Fruit fly (Drosophila melanogaster) whole organism, wandering third instar larva: ENCODE data around the gene Rtnl1.

Source experiments
- Abd-B ChIP-seq: fragments of >200 bp; optimal IDR thresholded peaks from 2 replicates; lab custom pipeline; 2017; ENCODE audit warnings: missing biosample characterization, missing genetic modification characterization
- CG32264 ChIP-seq: fragments of 200-800 bp; sonication (Bioruptor generic); optimal IDR thresholded peaks from 2 replicates; lab custom pipeline; 2016; ENCODE audit warnings: missing biosample characterization, missing genetic modification characterization
- CG9705 ChIP-seq: fragments of 200-800 bp; sonication (Bioruptor generic); optimal IDR thresholded peaks from 2 replicates; lab custom pipeline; 2018; ENCODE audit warnings: missing biosample characterization, mild to moderate bottlenecking, missing genetic modification characterization
- CrebA ChIP-seq: fragments of 200-800 bp; sonication (Bioruptor generic); optimal IDR thresholded peaks from 2 replicates; lab custom pipeline; 2016; ENCODE audit warnings: missing biosample characterization, mild to moderate bottlenecking, missing genetic modification characterization, borderline replicate concordance
- Dfd ChIP-seq: fragments of >200 bp; optimal IDR thresholded peaks from 2 replicates; lab custom pipeline; 2017; ENCODE audit warnings: missing biosample characterization, missing genetic modification characterization
- Dif ChIP-seq: fragments of 200-275, 200-300 bp; sonication (Bioruptor generic); optimal IDR thresholded peaks from 2 replicates; lab custom pipeline; 2018; ENCODE audit warnings: missing biosample characterization, missing genetic modification characterization; ENCODE audit not compliant: partially characterized antibody
- HLH106 ChIP-seq: fragments of 200-800 bp; optimal IDR thresholded peaks from 3 replicates; lab custom pipeline; 2019; ENCODE audit warnings: missing biosample characterization, mild to moderate bottlenecking, missing genetic modification characterization, moderate library complexity
- Hnf4 ChIP-seq: fragments of 200-800 bp; sonication (Bioruptor generic); optimal IDR thresholded peaks from 2 replicates; lab custom pipeline; 2016; ENCODE audit warnings: missing biosample characterization, mild to moderate bottlenecking, missing genetic modification characterization
- Hr83 ChIP-seq: fragments of 200-300 bp; sonication (Bioruptor generic); optimal IDR thresholded peaks from 2 replicates; lab custom pipeline; 2016; ENCODE audit warnings: missing biosample characterization, mild to moderate bottlenecking, missing genetic modification characterization, moderate library complexity; ENCODE audit not compliant: poor library complexity, severe bottlenecking
- Jra ChIP-seq: sonication (Bioruptor generic); optimal IDR thresholded peaks from 2 replicates; lab custom pipeline; 2016; ENCODE audit warnings: missing biosample characterization, missing genetic modification characterization
- Mio ChIP-seq: sonication (Bioruptor generic); optimal IDR thresholded peaks from 2 replicates; lab custom pipeline; 2016; ENCODE audit warnings: missing biosample characterization, missing genetic modification characterization
- Myc ChIP-seq: fragments of >200 bp; optimal IDR thresholded peaks from 2 replicates; lab custom pipeline; 2017
- N ChIP-seq: fragments of >200 bp; optimal IDR thresholded peaks from 2 replicates; lab custom pipeline; 2018; ENCODE audit warnings: missing biosample characterization, missing external identifiers, missing genetic modification characterization
- Rel ChIP-seq, 2 experiments: fragments of 200-800 bp; sonication (Bioruptor generic) in 1 of 2; optimal IDR thresholded peaks; 2 replicates in 1 of 2; 3 replicates in 1 of 2; lab custom pipeline; 2016 to 2019; ENCODE audit warnings: mild to moderate bottlenecking in 2 of 2, missing biosample characterization in 2 of 2, missing genetic modification characterization in 2 of 2, moderate library complexity in 1 of 2
- Sp1 ChIP-seq: fragments of 200-800 bp; sonication (Bioruptor generic); optimal IDR thresholded peaks from 3 replicates; lab custom pipeline; 2019; ENCODE audit warnings: missing biosample characterization, mild to moderate bottlenecking, missing genetic modification characterization, moderate library complexity
- dmrt93B ChIP-seq: fragments of 200-800 bp; sonication (Bioruptor generic); optimal IDR thresholded peaks from 2 replicates; lab custom pipeline; 2018; ENCODE audit warnings: missing biosample characterization, mild to moderate bottlenecking, missing genetic modification characterization
- dsf ChIP-seq: sonication (Bioruptor generic); optimal IDR thresholded peaks from 2 replicates; lab custom pipeline; 2016; ENCODE audit warnings: missing biosample characterization, missing genetic modification characterization, borderline replicate concordance
- ey ChIP-seq: fragments of 200-800 bp; sonication (Bioruptor generic); optimal IDR thresholded peaks from 2 replicates; lab custom pipeline; 2016; ENCODE audit warnings: missing biosample characterization, missing genetic modification characterization
- fru ChIP-seq: fragments of 200-800 bp; sonication (Bioruptor generic); optimal IDR thresholded peaks from 3 replicates; lab custom pipeline; 2016; ENCODE audit warnings: missing biosample characterization, mild to moderate bottlenecking, missing genetic modification characterization
- h ChIP-seq: fragments of 200-800 bp; sonication (Bioruptor generic); optimal IDR thresholded peaks from 3 replicates; lab custom pipeline; 2016; ENCODE audit warnings: missing biosample characterization, mild to moderate bottlenecking, missing genetic modification characterization
- lola ChIP-seq: fragments of >200 bp; optimal IDR thresholded peaks from 2 replicates; lab custom pipeline; 2017; ENCODE audit warnings: missing biosample characterization, missing genetic modification characterization
- psq ChIP-seq: fragments of 200-800 bp; sonication (Bioruptor generic); optimal IDR thresholded peaks from 3 replicates; lab custom pipeline; 2017; ENCODE audit warnings: missing biosample characterization, mild to moderate bottlenecking, missing genetic modification characterization, moderate library complexity
- sage ChIP-seq: fragments of 200-800 bp; sonication (Bioruptor generic); optimal IDR thresholded peaks from 2 replicates; lab custom pipeline; 2016; ENCODE audit warnings: missing biosample characterization, mild to moderate bottlenecking, missing genetic modification characterization
- sv ChIP-seq: fragments of 200-800 bp; sonication (Bioruptor generic); optimal IDR thresholded peaks from 3 replicates; lab custom pipeline; 2016; ENCODE audit warnings: missing biosample characterization, missing genetic modification characterization
- usp ChIP-seq: fragments of >200 bp; optimal IDR thresholded peaks from 2 replicates; lab custom pipeline; 2017; ENCODE audit warnings: missing biosample characterization, missing genetic modification characterization
- woc ChIP-seq: sonication (Bioruptor generic); optimal IDR thresholded peaks from 2 replicates; lab custom pipeline; 2016; ENCODE audit warnings: missing biosample characterization, mild to moderate bottlenecking, missing genetic modification characterization

Gene Rtnl1

DNA sequence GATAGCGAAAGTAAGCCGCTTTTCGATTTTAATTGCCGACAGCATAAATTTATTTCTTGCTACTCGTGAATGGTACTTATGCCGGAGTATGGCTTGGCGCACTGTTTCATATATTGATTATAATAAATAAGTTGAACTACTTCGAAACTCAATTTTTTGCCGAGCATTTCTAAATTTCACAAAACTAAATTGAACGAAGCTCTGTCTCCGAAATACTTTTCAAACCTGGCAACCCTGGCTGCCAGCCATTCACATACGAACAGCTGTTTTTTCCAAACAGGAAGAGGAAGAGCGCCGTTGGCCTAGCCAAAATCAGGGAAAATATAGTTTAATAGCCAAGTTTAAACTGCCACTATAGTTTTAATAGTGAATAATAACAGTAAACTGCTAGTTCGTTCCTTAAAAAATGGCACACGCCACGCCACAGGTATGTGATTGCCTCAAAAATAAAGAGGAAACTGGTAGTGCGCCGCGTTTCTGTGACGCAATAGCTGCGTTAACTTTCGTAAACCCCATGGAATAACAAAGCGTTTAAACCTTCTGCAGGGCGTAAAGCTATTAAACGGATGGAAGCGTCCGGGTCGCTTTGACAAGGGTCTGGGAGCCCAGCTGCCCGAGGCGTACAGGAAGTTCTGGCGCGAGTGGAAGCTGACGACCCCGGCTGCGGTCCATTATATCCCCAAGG, 35.6 kb downstream of the Rtnl1 start, which contains the start of gene mRpL28:
Gene mRpL28 (plus strand): TSS at position 246 of the 685 bp plus-strand sequence.
- no peak for TF ChIP-seq Abd-B (GFP tag; lab: Kevin White, UChicago)
- no peak for TF ChIP-seq Hnf4 (GFP tag; lab: Kevin White, UChicago)
- TF ChIP-seq Dfd (GFP tag; lab: Kevin White, UChicago), result no peak
- peak; percentile 16 for TF ChIP-seq Hr83 (GFP tag; lab: Kevin White, UChicago)
- peak; percentile 26 for TF ChIP-seq ey
- no peak for TF ChIP-seq Rel (GFP tag; optimal IDR thresholded peaks at IDR 0.05; lab: Kevin White, UChicago)
- TF ChIP-seq Rel (tag; optimal IDR thresholded peaks at IDR 0.05; lab: Kevin White, UChicago), result peak; percentile 88
- no peak for TF ChIP-seq woc
- TF ChIP-seq psq (GFP tag; lab: Kevin White, UChicago), result peak; percentile 2
- no peak for TF ChIP-seq dmrt93B
- no peak for TF ChIP-seq Jra (GFP tag; lab: Kevin White, UChicago)
- TF ChIP-seq Dif (GFP tag; lab: Kevin White, UChicago), result no peak
- TF ChIP-seq Mio, result no peak
- no peak for TF ChIP-seq fru (GFP tag; lab: Kevin White, UChicago)
- no peak for TF ChIP-seq dsf (GFP tag; lab: Kevin White, UChicago)
- no peak for TF ChIP-seq Sp1 (GFP tag; lab: Kevin White, UChicago)
- TF ChIP-seq sage (GFP tag; lab: Kevin White, UChicago), result no peak
- peak; percentile 15 for TF ChIP-seq HLH106 (tag; lab: Kevin White, UChicago)
- no peak for TF ChIP-seq lola (GFP tag; lab: Kevin White, UChicago)

DNA sequence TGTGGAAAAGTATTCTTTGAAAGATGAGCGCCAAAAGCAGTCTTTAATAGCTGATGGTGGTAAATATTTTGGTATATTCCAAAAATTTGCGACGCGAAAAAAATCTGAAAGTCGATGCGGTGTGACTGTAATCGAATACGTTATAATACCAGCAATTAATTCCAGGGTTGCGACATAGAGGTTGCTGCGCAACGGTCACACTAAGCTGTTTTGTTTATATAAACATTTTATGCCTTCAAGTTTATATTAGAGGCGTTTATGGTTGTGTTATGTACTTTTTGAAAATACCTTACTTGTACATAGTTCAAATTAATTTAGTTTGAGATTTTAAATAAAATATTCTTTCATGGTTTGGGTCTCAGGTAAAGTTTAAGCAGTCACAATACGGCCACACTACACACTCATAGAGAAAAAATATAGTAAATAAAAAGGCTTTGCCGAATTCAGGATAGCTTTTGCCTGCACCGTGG, 38.2 kb downstream of the Rtnl1 start, which contains the start of gene CG14043:
Gene CG14043 (plus strand): TSS at position 374 of the 470 bp plus-strand sequence.
- no peak for TF ChIP-seq ey
- TF ChIP-seq sv (GFP tag; lab: Kevin White, UChicago), result no peak
- TF ChIP-seq Myc, result peak; percentile 46
- TF ChIP-seq HLH106 (tag; lab: Kevin White, UChicago), result peak; percentile 2
- no peak for TF ChIP-seq Rel (GFP tag; optimal IDR thresholded peaks at IDR 0.05; lab: Kevin White, UChicago)
- TF ChIP-seq Rel (tag; optimal IDR thresholded peaks at IDR 0.05; lab: Kevin White, UChicago), result peak; percentile 51

DNA sequence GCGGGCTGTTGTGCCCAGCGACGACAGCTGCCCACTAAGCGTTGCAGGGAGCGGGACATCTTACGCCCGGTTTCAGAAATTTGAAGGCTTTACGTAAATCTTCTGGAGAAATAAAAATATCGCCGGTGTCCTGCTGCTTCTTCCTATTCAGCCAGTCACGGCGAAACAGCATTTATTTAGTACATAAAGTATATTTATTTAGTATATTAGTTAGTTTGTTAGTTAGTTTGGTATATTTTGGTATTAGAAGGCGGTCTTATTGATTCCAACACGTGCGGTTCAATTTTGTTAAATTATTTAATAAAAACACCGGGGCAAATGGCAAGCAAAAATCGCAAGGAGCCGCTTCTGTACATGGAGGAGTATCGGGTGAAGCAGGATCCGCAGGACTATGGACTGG, 40.8 kb downstream of the Rtnl1 start, which contains the start of the genes Scox and Polr1C:
Gene Scox (minus strand): TSS at position 169 of the 400 bp plus-strand sequence.
Gene Polr1C (plus strand): TSS at position 238 of the 400 bp plus-strand sequence.
- TF ChIP-seq Myc, result peak; percentile 1
- no peak for TF ChIP-seq Hnf4 (GFP tag; lab: Kevin White, UChicago)

DNA sequence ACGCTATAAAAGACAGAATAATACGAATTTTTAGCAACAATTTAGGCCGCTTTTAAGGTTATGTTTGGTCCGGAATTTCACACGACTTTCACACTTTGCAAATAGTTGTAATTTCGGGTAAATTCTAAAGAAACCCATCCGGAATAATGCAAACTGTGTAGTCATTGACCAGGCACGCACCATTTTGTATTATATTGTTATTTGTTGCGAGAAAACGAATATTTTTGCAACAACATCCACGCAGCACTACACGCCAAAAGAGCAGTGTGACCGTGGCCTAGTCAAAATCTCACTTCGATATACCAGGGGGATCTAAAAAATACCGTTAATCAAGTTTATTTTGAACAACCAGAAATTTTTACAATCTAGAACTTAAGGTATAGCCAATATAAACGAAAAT, 42.0 kb downstream of the Rtnl1 start, which contains the start of gene eIF3i:
Gene eIF3i (minus strand): TSS at position 265 of the 400 bp plus-strand sequence.
- TF ChIP-seq usp (GFP tag; lab: Kevin White, UChicago) (no peak), sage (GFP tag; lab: Kevin White, UChicago) (no peak), CG32264 (no peak), Myc (no peak), Jra (GFP tag; lab: Kevin White, UChicago) (no peak), fru (GFP tag; lab: Kevin White, UChicago) (no peak), psq (GFP tag; lab: Kevin White, UChicago) (no peak), CrebA (GFP tag; lab: Kevin White, UChicago) (no peak), Abd-B (GFP tag; lab: Kevin White, UChicago) (no peak), sv (GFP tag; lab: Kevin White, UChicago) (no peak), CG9705 (GFP tag; lab: Kevin White, UChicago) (no peak), lola (GFP tag; lab: Kevin White, UChicago) (no peak), Dif (GFP tag; lab: Kevin White, UChicago) (no peak)

DNA sequence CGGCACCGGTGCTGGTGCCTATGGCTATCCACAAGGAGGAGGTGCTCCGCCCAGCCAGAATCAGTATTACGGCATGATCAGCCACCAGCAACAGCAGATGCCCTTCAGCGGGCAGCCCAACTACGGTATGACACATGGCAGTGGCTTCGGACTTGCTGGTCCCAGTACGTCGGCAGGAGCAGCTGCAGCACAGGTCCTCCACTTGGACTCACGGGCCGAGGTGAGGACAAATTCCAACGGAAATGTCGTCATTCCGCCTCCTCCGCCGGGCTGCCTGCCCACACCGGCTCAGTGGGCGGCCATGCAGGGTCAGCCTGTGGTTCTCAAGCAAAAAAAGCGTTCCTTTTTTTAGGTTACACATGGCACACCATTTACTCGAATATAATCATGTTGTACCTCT, 43.6 kb downstream of the Rtnl1 start:
- TF ChIP-seq woc (no peak), sage (GFP tag; lab: Kevin White, UChicago) (no peak), Abd-B (GFP tag; lab: Kevin White, UChicago) (no peak), Jra (GFP tag; lab: Kevin White, UChicago) (no peak), h (GFP tag; lab: Kevin White, UChicago) (no peak), N (GFP tag; lab: Kevin White, UChicago) (no peak), CG32264 (no peak), Hnf4 (GFP tag; lab: Kevin White, UChicago) (no peak), Dfd (GFP tag; lab: Kevin White, UChicago) (no peak), psq (GFP tag; lab: Kevin White, UChicago) (no peak)
- TF ChIP-seq, all 38 proteins: peak for 0
